Worm (Caenorhabditis elegans) whole organism, mixed stage, embryonic: Measurements from ENCODE around the gene F36D4.5.
A peak's percentile ranks its signal among the peaks of the same experiment; 100 is the strongest.

Source experiments
- ceh-43 ChIP-seq: fragments of 200-800 bp; sonication (Bioruptor generic); optimal IDR thresholded peaks from 2 replicates; lab custom pipeline; 2018; ENCODE audit warnings: mild to moderate bottlenecking, missing genetic modification characterization, moderate library complexity, missing compliant biosample characterization
- cnd-1 ChIP-seq: fragments of 200-800 bp; sonication (Bioruptor generic); optimal IDR thresholded peaks from 2 replicates; lab custom pipeline; 2018; ENCODE audit warnings: mild to moderate bottlenecking, missing genetic modification characterization, missing compliant biosample characterization
- lin-13 ChIP-seq: fragments of 150-350 bp; optimal IDR thresholded peaks from 2 replicates; lab custom pipeline; 2014; ENCODE audit warnings: missing biosample characterization, missing genetic modification characterization
- mep-1 ChIP-seq: fragments of 150-350 bp; optimal IDR thresholded peaks from 2 replicates; lab custom pipeline; 2017; ENCODE audit warnings: missing biosample characterization, missing genetic modification reagents, missing genetic modification characterization, inconsistent platforms
- nhr-237 ChIP-seq: fragments of 150-350 bp; optimal IDR thresholded peaks from 2 replicates; lab custom pipeline; 2014; ENCODE audit warnings: missing biosample characterization, missing genetic modification characterization
- nhr-76 ChIP-seq: sonication (generic microtip); optimal IDR thresholded peaks from 2 replicates; lab custom pipeline; 2017; ENCODE audit warnings: missing biosample characterization, missing genetic modification characterization
- pha-4 ChIP-seq: fragments of 150-350 bp; optimal IDR thresholded peaks from 2 replicates; lab custom pipeline; 2018; ENCODE audit warnings: missing biosample characterization, missing genetic modification reagents, missing genetic modification characterization
- sem-2 ChIP-seq: fragments of 200-800 bp; sonication (Bioruptor generic); optimal IDR thresholded peaks from 2 replicates; lab custom pipeline; 2018; ENCODE audit warnings: mild to moderate bottlenecking, missing genetic modification characterization, missing compliant biosample characterization
- unc-39 ChIP-seq: fragments of 150-350 bp; optimal IDR thresholded peaks from 2 replicates; lab custom pipeline; 2014; ENCODE audit warnings: missing biosample characterization, missing genetic modification characterization
- unc-62 ChIP-seq: fragments of 150-350 bp; optimal IDR thresholded peaks from 2 replicates; lab custom pipeline; 2014; ENCODE audit warnings: missing biosample characterization, missing genetic modification reagents, missing genetic modification characterization
- ztf-11 ChIP-seq: fragments of 150-350 bp; optimal IDR thresholded peaks from 2 replicates; lab custom pipeline; 2014; ENCODE audit warnings: missing biosample characterization, missing genetic modification characterization

DNA sequence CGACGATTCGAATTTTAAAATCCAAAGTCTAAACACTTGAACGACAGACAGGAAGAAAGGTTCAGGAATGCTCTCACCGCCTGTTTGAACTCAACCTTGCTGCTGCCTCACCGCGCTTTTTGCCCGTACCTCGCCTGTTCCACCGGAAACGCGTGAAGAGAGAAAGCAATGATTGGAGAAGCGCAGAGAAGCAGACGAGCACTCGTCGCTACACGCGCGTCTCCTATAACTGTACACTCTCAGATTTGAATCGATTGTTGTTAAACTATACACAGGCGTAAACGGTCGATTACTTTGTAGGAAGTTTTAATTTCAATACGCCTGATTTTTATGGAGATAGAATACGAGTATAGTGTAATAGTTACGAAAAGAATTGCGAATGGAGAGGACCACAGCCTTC lies 1.1 kb downstream of the F36D4.5 start:
- TF ChIP-seq pha-4 (tag; lab: Kevin White, UChicago) = peak; percentile 7
- no peak for TF ChIP-seq nhr-237
- no peak for TF ChIP-seq cnd-1
- no peak for TF ChIP-seq unc-62 (GFP tag; lab: Kevin White, UChicago)
- no peak for TF ChIP-seq ceh-43
- TF ChIP-seq ztf-11 = no peak
- TF ChIP-seq mep-1 (tag; lab: Kevin White, UChicago) = no peak
- no peak for TF ChIP-seq nhr-76 (tag; lab: Kevin White, UChicago)
- TF ChIP-seq sem-2 (GFP tag; lab: Kevin White, UChicago) = no peak
- no peak for TF ChIP-seq unc-39 (tag; lab: Kevin White, UChicago)
- no peak for TF ChIP-seq lin-13 (tag; lab: Kevin White, UChicago)
